Worm (Caenorhabditis elegans): ENCODE data around the gene hrpl-1.

DNA sequence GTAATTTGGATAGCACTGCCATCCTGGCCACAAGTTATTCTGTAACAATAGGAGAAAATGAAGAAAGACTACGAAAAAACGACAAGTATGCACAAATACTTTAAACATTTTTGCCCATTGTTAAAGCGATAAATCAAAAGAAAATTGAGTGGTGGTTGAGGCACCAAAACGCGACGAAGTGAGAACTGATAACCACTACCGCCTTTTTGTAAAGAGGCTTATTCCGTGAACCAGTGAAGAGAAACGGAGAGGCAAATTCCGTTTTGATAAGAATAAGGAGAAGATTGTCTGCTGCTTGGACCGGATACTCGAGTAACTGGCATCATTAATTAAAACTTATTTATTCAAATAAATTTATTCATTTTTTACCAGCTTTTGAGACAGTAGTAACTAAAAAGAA lies 14.8 kb upstream of the hrpl-1 start, which contains the start of gene pmp-1:
- TF ChIP-seq nhr-11 (tag; optimal IDR thresholded peaks at IDR 0.05) (no peak), aly-2 (tag; optimal IDR thresholded peaks at IDR 0.05) (no peak), nhr-76 (tag; optimal IDR thresholded peaks at IDR 0.05) (no peak), lin-39 (tag; optimal IDR thresholded peaks at IDR 0.05) (no peak), nhr-237 (tag; optimal IDR thresholded peaks at IDR 0.05) (no peak), ztf-11 (tag; optimal IDR thresholded peaks at IDR 0.05) (no peak), unc-62 (GFP tag; optimal IDR thresholded peaks at IDR 0.05) (no peak), pqm-1 (tag; optimal IDR thresholded peaks at IDR 0.05) (peak; percentile 54), jun-1 (tag; optimal IDR thresholded peaks at IDR 0.05) (no peak)

Data from whole organism, L3 larva.